Fruit fly (Drosophila melanogaster): ENCODE data around the gene pdgy.

DNA sequence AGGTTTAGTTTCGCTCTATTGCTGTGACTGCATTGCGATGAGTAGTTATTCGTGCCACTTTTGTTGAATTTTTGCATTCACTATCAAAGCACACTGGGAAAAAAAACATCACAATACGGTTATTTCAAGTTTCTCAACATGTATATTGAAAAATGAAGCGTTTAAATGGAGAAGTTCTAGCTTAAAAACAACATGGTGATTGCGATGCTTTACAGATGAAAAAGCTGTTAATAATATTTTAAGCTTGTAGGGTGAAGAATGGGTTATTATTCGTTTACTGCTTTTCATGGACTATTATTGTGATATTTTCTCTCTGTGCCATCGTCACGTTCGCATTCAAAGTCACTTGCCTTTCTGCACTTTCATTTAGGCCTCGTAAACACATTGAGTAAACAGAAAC is 57.0 kb downstream of the pdgy start:
- TF ChIP-seq CG15336 (GFP tag; IDR thresholded peaks at IDR 0.05), result peak; percentile 32; the same call in 1 of the 2 replicates
- TF ChIP-seq CG16779 (tag; optimal IDR thresholded peaks at IDR 0.05), result no peak
- no peak for TF ChIP-seq CG7368 (GFP tag; optimal IDR thresholded peaks at IDR 0.05)
- TF ChIP-seq CG9139 (GFP tag; optimal IDR thresholded peaks at IDR 0.05), result no peak
- no peak for TF ChIP-seq CG10631 (GFP tag; optimal IDR thresholded peaks at IDR 0.05)
